Worm (Caenorhabditis elegans) whole organism, early embryonic: ENCODE results near the gene F12F6.7.
A peak's percentile ranks its signal among the peaks of the same experiment; 100 is the strongest.

ENCODE experiments used
- F13C5.2 ChIP-seq: sonication (generic microtip); optimal IDR thresholded peaks from 2 replicates; lab custom pipeline; 2017; ENCODE audit warnings: mild to moderate bottlenecking, missing genetic modification characterization, inconsistent platforms, missing compliant biosample characterization
- ama-1 ChIP-seq: fragments of 150-350 bp; optimal IDR thresholded peaks from 2 replicates; lab custom pipeline; 2014
- ceh-13 ChIP-seq: fragments of 200-800 bp; sonication (Bioruptor generic); optimal IDR thresholded peaks from 2 replicates; lab custom pipeline; 2018; ENCODE audit warnings: mild to moderate bottlenecking, missing genetic modification characterization, missing compliant biosample characterization
- ceh-36 ChIP-seq: sonication (generic microtip); optimal IDR thresholded peaks from 2 replicates; lab custom pipeline; 2016; ENCODE audit warnings: missing genetic modification characterization, inconsistent platforms, missing compliant biosample characterization
- ets-7 ChIP-seq: sonication (generic microtip); optimal IDR thresholded peaks from 2 replicates; lab custom pipeline; 2016; ENCODE audit warnings: missing genotype, missing genetic modification characterization, missing compliant biosample characterization
- hnd-1 ChIP-seq: sonication (generic microtip); optimal IDR thresholded peaks from 2 replicates; lab custom pipeline; 2016; ENCODE audit warnings: missing genetic modification characterization, missing compliant biosample characterization
- pes-1 ChIP-seq: fragments of 200-800 bp; sonication (Bioruptor generic); IDR thresholded peaks from 2 replicates; pipeline ENCODE4 v1.3.6; 2022; ENCODE audit warnings: missing genetic modification reagents, missing genetic modification characterization, missing compliant biosample characterization
- scrt-1 ChIP-seq: fragments of 200-800 bp; sonication (Bioruptor generic); IDR thresholded peaks from 2 replicates; pipeline ENCODE4 v1.3.6; 2022; ENCODE audit warnings: missing genetic modification characterization, missing compliant biosample characterization
- sea-1 ChIP-seq: fragments of 200-800 bp; sonication (Bioruptor generic); conservative IDR thresholded peaks from 2 replicates; pipeline ENCODE4 v1.3.6; 2022; ENCODE audit warnings: missing genetic modification characterization, missing compliant biosample characterization
- tra-4 ChIP-seq: sonication (generic microtip); optimal IDR thresholded peaks from 2 replicates; lab custom pipeline; 2017; ENCODE audit warnings: missing genetic modification characterization, missing compliant biosample characterization

DNA sequence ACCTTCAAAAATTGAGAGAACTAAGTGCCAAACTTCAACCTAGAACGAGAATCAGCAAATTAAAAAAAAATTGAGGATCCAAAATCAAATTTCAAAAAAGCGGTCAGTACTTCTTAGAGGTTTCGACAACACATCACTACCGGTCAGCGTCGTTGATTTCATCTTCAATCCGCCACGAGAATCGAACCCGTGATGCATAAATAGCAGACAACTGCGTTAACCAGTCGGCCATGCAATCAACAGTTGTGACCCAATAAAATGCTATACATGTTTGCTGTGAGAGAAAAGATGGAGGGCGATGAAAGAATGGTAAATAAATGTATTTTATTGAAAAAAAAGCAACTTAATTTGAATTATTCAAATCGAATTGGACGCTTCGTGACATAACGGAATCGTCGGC, 11.9 kb downstream of the F12F6.7 start:
- TF ChIP-seq scrt-1 (GFP tag; lab: Robert Waterston, UW) (peak; percentile 94), ceh-13 (GFP tag; lab: Kevin White, UChicago) (peak; percentile 89), ama-1 (lab: Kevin White, UChicago) (no peak), ceh-36 (tag; lab: Kevin White, UChicago) (no peak), pes-1 (GFP tag; lab: Robert Waterston, UW) (peak; percentile 91), hnd-1 (tag; lab: Kevin White, UChicago) (peak; percentile 79), sea-1 (GFP tag; lab: Robert Waterston, UW) (peak; percentile 86), tra-4 (tag; lab: Kevin White, UChicago) (peak; percentile 63), F13C5.2 (tag; lab: Kevin White, UChicago) (peak; percentile 89), ets-7 (tag; lab: Kevin White, UChicago) (peak; percentile 65)
